Worm (Caenorhabditis elegans) whole organism, L1 larva: ENCODE measurements around the gene snb-1.

Source experiments
- F16B12.6 ChIP-seq: fragments of 150-350 bp; optimal IDR thresholded peaks from 2 replicates; lab custom pipeline; 2014; ENCODE audit warnings: missing biosample characterization, missing genetic modification characterization
- alr-1 ChIP-seq: fragments of 200-800 bp; sonication (Bioruptor generic); optimal IDR thresholded peaks from 2 replicates; lab custom pipeline; 2018; ENCODE audit warnings: borderline replicate concordance, mild to moderate bottlenecking, missing genetic modification characterization, missing compliant biosample characterization
- blmp-1 ChIP-seq: fragments of 150-350 bp; optimal IDR thresholded peaks from 2 replicates; lab custom pipeline; 2014; ENCODE audit warnings: missing biosample characterization, missing genetic modification characterization
- ceh-63 ChIP-seq: fragments of 200-800 bp; sonication (Bioruptor generic); optimal IDR thresholded peaks from 2 replicates; lab custom pipeline; 2018; ENCODE audit warnings: mild to moderate bottlenecking, missing genetic modification characterization, missing compliant biosample characterization
- ceh-82 ChIP-seq, 3 experiments: fragments of 150-350 bp in 1 of 3; sonication (generic microtip) in 2 of 3; optimal IDR thresholded peaks; 2 replicates each; lab custom pipeline; 2014 to 2017; ENCODE audit warnings: missing biosample characterization in 3 of 3, missing genetic modification characterization in 3 of 3
- ces-1 ChIP-seq: fragments of 150-350 bp; optimal IDR thresholded peaks from 2 replicates; lab custom pipeline; 2014; ENCODE audit warnings: missing biosample characterization, missing genetic modification reagents, missing genetic modification characterization
- dpl-1 ChIP-seq, 3 experiments: fragments of 150-350 bp in 2 of 3; sonication (generic microtip) in 1 of 3; optimal IDR thresholded peaks; 2 replicates each; lab custom pipeline; 2014 to 2017; ENCODE audit warnings: missing biosample characterization in 3 of 3, missing genetic modification characterization in 3 of 3, missing genetic modification reagents in 3 of 3
- efl-1 ChIP-seq, 4 experiments: fragments of 150-350 bp; optimal IDR thresholded peaks in 3 of 4; peaks in 1 of 4; 1 replicate in 1 of 4; 2 replicates in 3 of 4; lab custom pipeline; 2014; ENCODE audit warnings: missing biosample characterization in 2 of 4, missing genetic modification characterization in 2 of 4, missing genetic modification reagents in 2 of 4
- elt-2 ChIP-seq: sonication (generic microtip); optimal IDR thresholded peaks from 2 replicates; lab custom pipeline; 2016; ENCODE audit warnings: missing genetic modification characterization, mild to moderate bottlenecking, inconsistent platforms, missing compliant biosample characterization, missing genetic modification reagents
- elt-3 ChIP-seq, 6 experiments: fragments of 150-350 bp in 1 of 6; sonication (generic microtip); optimal IDR thresholded peaks; 2 replicates each; lab custom pipeline; 2017 to 2018; ENCODE audit warnings: missing biosample characterization in 6 of 6, missing genetic modification characterization in 6 of 6, inconsistent platforms in 1 of 6
- fkh-10 ChIP-seq: sonication (generic microtip); optimal IDR thresholded peaks from 2 replicates; lab custom pipeline; 2017; ENCODE audit warnings: missing biosample characterization, missing genetic modification reagents, missing genetic modification characterization
- grh-1 ChIP-seq: fragments of 200-800 bp; sonication (Bioruptor generic); IDR thresholded peaks from 2 replicates; pipeline ENCODE4 v1.3.6; 2022; ENCODE audit warnings: missing genetic modification reagents, missing genetic modification characterization, missing compliant biosample characterization
- irx-1 ChIP-seq: sonication (generic microtip); optimal IDR thresholded peaks from 2 replicates; lab custom pipeline; 2016; ENCODE audit warnings: missing genetic modification characterization, missing compliant biosample characterization
- isw-1 ChIP-seq: fragments of 200-800 bp; sonication (Bioruptor generic); IDR thresholded peaks from 2 replicates; pipeline ENCODE4 v1.3.6; 2022; ENCODE audit warnings: missing genetic modification characterization, missing compliant biosample characterization
- lin-14 ChIP-seq: fragments of 200-800 bp; sonication (Bioruptor generic); optimal IDR thresholded peaks from 2 replicates; lab custom pipeline; 2018; ENCODE audit warnings: mild to moderate bottlenecking, missing genetic modification characterization, moderate library complexity, missing compliant biosample characterization
- nhr-11 ChIP-seq: fragments of 150-350 bp; optimal IDR thresholded peaks from 2 replicates; lab custom pipeline; 2014; ENCODE audit warnings: missing biosample characterization, missing genetic modification characterization
- nhr-20 ChIP-seq: sonication (generic microtip); optimal IDR thresholded peaks from 2 replicates; lab custom pipeline; 2016; ENCODE audit warnings: mild to moderate bottlenecking, missing genetic modification characterization, missing compliant biosample characterization
- nhr-28 ChIP-seq: fragments of 150-350 bp; optimal IDR thresholded peaks from 2 replicates; lab custom pipeline; 2014; ENCODE audit warnings: missing biosample characterization, missing genetic modification characterization
- nhr-84 ChIP-seq: sonication (generic microtip); optimal IDR thresholded peaks from 2 replicates; lab custom pipeline; 2017; ENCODE audit warnings: missing biosample characterization, missing genetic modification characterization
- nhr-85 ChIP-seq: sonication (generic microtip); peaks from one replicate; lab custom pipeline; 2016; ENCODE audit warnings: missing genetic modification characterization, inconsistent platforms, missing compliant biosample characterization
- pag-3 ChIP-seq: sonication (generic microtip); optimal IDR thresholded peaks from 2 replicates; lab custom pipeline; 2017; ENCODE audit warnings: missing genetic modification characterization, mild to moderate bottlenecking, missing compliant biosample characterization, antibody characterized with exemption, borderline replicate concordance; ENCODE audit not compliant: insufficient read depth
- pax-3 ChIP-seq: fragments of 200-800 bp; sonication (Bioruptor generic); optimal IDR thresholded peaks from 2 replicates; lab custom pipeline; 2018; ENCODE audit warnings: mild to moderate bottlenecking, missing genetic modification characterization, moderate library complexity, missing compliant biosample characterization
- pqm-1 ChIP-seq: sonication (generic microtip); optimal IDR thresholded peaks from 3 replicates; lab custom pipeline; 2017; ENCODE audit warnings: missing biosample characterization, missing genetic modification characterization
- rnt-1 ChIP-seq: sonication (generic microtip); optimal IDR thresholded peaks from 2 replicates; lab custom pipeline; 2016; ENCODE audit warnings: mild to moderate bottlenecking, missing genetic modification characterization, moderate library complexity, missing compliant biosample characterization
- sptf-1 ChIP-seq: fragments of 150-350 bp; optimal IDR thresholded peaks from 2 replicates; lab custom pipeline; 2014; ENCODE audit warnings: missing biosample characterization, missing genetic modification characterization
- tbx-2 ChIP-seq: sonication (generic microtip); optimal IDR thresholded peaks from 2 replicates; lab custom pipeline; 2016; ENCODE audit warnings: missing genetic modification characterization, missing compliant biosample characterization
- unc-30 ChIP-seq: sonication (generic microtip); optimal IDR thresholded peaks from 2 replicates; lab custom pipeline; 2017; ENCODE audit warnings: missing biosample characterization, missing genetic modification characterization
- unc-62 ChIP-seq: fragments of 150-350 bp; optimal IDR thresholded peaks from 2 replicates; lab custom pipeline; 2014; ENCODE audit warnings: missing biosample characterization, missing genetic modification reagents, missing genetic modification characterization
- unc-98 ChIP-seq: fragments of 200-800 bp; sonication (Bioruptor generic); IDR thresholded peaks from 2 replicates; pipeline ENCODE4 v1.3.6; 2022; ENCODE audit warnings: missing genetic modification characterization, missing compliant biosample characterization
- vab-15 ChIP-seq: sonication (generic microtip); optimal IDR thresholded peaks from 2 replicates; lab custom pipeline; 2017; ENCODE audit warnings: missing genotype, mild to moderate bottlenecking, missing genetic modification characterization, missing compliant biosample characterization
- zag-1 ChIP-seq: fragments of 150-350 bp; optimal IDR thresholded peaks from 2 replicates; lab custom pipeline; 2014; ENCODE audit warnings: missing biosample characterization, missing genetic modification characterization
- ztf-4 ChIP-seq: fragments of 150-350 bp; optimal IDR thresholded peaks from 2 replicates; lab custom pipeline; 2014; ENCODE audit warnings: missing biosample characterization, missing genetic modification characterization

The snb-1 gene

DNA sequence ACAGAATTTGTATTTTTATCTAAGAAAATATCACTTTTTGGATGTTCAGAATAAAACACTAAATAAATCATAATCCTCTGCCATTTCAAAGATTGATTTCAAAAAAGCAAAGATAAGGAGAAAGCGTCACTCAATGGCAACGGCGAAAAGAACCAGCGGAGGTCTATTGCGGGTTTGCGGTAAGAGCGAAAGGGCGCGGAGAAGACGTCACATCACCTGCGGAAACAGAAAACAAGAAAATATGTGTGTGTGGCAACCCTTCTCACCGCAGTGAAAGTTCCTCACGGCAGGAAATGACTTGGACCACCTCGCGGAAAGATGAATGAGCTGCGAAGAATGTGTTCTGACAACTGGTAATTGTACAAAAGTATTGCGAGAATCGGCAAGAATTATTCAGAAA is 43.5 kb upstream of the snb-1 start:
- TF ChIP-seq tbx-2 (tag; lab: Kevin White, UChicago) (no peak), blmp-1 (tag; lab: Kevin White, UChicago) (peak; percentile 91)

DNA sequence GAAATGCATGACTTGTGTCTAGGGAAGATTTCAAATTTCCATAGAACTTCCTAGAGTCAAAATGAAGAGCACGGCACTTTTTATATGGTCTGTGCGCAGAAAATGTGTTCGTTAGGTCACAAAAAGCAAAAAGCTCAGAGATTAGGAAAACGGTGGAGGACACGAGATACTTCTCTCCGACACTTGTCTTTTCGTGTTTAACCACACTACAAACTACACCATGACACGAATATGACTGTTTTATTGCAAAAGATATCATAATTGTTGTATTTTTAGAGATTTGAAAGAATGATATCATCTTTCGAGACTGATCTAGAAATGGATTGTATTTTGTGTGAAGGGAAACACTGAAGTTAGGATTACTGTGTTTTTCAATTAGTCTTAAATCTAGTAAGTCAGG is 42.7 kb upstream of the snb-1 start:
- TF ChIP-seq nhr-85, result peak; percentile 25
- TF ChIP-seq nhr-84, result no peak
- peak; percentile 18 for TF ChIP-seq nhr-20 (tag; lab: Kevin White, UChicago)

DNA sequence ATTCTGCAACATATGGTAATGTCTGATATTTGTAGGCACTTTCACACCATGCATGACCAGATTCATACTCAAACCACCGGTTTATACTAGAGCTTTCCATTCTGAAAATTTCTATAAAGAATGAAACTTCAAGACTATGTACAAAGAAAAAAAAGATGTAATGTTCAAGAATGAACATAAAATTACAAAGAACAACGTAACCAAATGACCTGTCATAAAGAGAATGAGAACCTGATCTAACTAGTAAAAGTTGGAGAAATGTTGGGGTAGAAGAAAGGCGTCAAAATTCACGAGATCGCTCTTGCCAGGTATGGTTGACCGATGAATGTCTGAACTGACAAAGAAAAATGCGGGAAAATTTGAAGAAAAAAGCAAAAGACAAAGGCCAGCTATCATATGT is 41.3 kb upstream of the snb-1 start, which contains the start of gene W02F12.2:
Gene W02F12.2, minus strand, starts transcription at position 101 of the 400 bp plus-strand sequence.
- TF ChIP-seq nhr-28 (tag; lab: Kevin White, UChicago) (no peak), blmp-1 (tag; lab: Kevin White, UChicago) (peak; percentile 18)

DNA sequence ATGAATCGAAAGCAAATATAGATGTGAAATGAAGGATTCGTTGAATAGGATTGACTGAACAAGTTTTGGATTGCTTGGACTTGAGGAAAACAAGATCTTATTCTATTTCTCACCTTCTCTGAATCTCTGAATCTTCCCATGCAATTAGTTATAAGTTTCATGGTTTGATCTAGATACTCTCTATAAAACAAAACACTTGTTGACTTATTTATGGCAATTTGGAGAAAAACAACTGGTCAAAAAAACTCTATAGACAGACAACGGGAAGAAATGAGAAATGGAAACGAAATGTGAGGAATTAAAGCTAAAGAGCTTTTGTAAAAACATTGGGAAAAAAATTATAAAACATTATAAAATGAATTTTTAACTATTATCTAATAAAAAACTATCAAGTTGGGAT is 38.4 kb upstream of the snb-1 start, which contains the start of gene W02F12.8:
Gene W02F12.8, minus strand, starts transcription at position 101 of the 400 bp plus-strand sequence.
- TF ChIP-seq irx-1 (tag; lab: Kevin White, UChicago), result no peak
- TF ChIP-seq blmp-1 (tag; lab: Kevin White, UChicago), result peak; percentile 8

DNA sequence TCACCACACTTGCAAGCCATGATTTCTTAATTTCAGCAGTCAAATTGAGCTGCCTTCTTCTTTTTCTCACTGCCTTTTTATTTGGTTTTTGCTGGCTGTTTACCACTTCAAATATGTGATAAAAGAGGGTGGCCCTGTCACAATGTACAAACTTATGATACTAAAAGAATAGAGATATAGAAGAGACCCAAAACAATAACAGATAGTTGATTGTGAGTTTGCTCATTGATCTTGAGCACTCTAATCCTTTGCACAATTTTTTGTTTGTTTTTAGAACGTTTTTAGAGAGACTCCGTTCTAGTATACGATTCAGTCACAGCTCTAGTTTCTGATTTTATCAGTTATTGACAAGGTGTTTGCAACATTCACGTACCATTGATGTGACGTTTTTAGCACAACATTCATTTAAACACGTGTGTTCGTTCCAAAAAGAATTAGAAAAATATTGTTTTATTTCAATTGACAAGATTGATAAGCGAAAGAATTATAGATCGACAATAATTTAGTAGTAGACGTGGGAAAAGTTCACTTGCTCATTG is 35.6 kb upstream of the snb-1 start, which contains the start of gene mtl-1:
Gene mtl-1, minus strand, starts transcription at position 51 of the 539 bp plus-strand sequence.
- TF ChIP-seq pqm-1 (no peak), elt-2 (tag; lab: Kevin White, UChicago) (peak; percentile 53), unc-30 (tag; lab: Kevin White, UChicago) (no peak), efl-1 (optimal IDR thresholded peaks at IDR 0.05; lab: Kevin White, UChicago) (no peak), efl-1 (GFP tag; optimal IDR thresholded peaks at IDR 0.05 in 1 of 2; lab: Kevin White, UChicago) (peak in 1 of 2 experiments; percentile 39)
- TF ChIP-seq, all 84 proteins: peak for 2

DNA sequence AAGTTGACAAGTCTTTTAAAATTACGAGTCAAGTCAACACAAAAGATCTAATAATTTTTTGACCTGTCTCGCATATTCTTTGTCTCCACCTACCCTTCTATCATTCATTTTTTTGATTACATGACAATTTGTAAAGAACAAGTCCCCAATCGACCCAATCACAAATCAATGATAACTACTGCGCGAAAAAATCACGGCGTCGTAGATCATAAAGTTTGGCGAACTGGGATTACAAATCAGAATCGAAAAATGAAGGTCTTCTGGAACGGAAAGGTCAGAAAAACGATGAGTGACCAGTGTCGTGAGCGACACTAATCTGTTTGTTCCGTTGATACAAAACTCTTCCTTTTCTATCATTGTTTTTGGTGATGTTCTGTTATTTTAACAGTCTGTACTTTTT is 33.8 kb upstream of the snb-1 start:
- TF ChIP-seq ceh-82 (tag; optimal IDR thresholded peaks at IDR 0.05; lab: Kevin White, UChicago) (no peak), blmp-1 (tag; lab: Kevin White, UChicago) (peak; percentile 22), elt-3 (tag; optimal IDR thresholded peaks at IDR 0.05; lab: Kevin White, UChicago) (peak in 1 of 6 experiments; percentile 7)

DNA sequence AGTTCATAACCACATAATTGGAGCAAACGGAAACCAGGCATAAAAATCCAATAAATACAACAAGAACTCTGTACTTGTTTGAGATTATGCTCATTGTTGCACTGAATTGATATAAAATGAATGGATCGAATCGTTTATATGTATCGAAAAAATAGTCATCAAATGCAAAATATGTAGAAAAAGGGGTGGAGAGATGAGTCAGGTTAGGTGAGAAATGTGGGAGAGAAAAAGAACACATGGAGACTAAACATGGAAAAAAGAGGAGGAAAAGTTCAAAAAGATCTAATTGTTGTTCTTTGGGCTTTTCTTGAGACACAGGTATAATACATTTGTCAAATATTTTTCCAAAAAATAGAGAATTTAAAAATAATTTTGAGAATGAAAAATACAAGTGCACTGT is 32.1 kb upstream of the snb-1 start, which contains the start of gene K11G9.5:
Gene K11G9.5, minus strand, starts transcription at position 101 of the 400 bp plus-strand sequence.
- TF ChIP-seq fkh-10 (GFP tag; lab: Kevin White, UChicago), result no peak
- no peak for TF ChIP-seq dpl-1 (GFP tag; optimal IDR thresholded peaks at IDR 0.05; lab: Kevin White, UChicago)
- TF ChIP-seq lin-14 (GFP tag; lab: Kevin White, UChicago), result no peak
- TF ChIP-seq efl-1 (optimal IDR thresholded peaks at IDR 0.05; lab: Kevin White, UChicago), result no peak
- TF ChIP-seq efl-1 (GFP tag; optimal IDR thresholded peaks at IDR 0.05 in 1 of 2; lab: Kevin White, UChicago), result peak in 1 of 2 experiments; percentile 52
- TF ChIP-seq blmp-1 (tag; lab: Kevin White, UChicago), result no peak
- TF ChIP-seq, all 84 proteins: peak for 1

DNA sequence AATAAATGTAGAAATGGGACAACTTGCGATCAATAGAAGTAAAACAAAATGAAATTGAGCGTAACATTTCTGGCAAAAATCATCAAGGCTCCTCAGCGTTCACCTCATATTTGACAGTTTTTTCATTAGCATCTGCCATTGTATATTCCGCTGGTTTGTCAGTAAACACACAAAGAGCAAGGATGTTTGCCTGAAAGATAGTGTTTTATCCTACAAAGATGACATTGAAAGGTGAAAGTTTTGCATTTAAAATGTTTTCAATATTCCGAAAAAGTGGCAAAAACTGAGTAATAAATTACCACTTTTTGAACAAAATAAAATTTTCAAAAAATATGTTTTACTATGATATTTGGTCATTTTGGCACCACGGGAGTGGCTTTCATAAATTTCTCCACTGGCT is 29.7 kb upstream of the snb-1 start:
- TF ChIP-seq rnt-1 (tag; lab: Kevin White, UChicago) (no peak), ces-1 (no peak), nhr-85 (no peak), efl-1 (optimal IDR thresholded peaks at IDR 0.05; lab: Kevin White, UChicago) (no peak), efl-1 (GFP tag; optimal IDR thresholded peaks at IDR 0.05 in 1 of 2; lab: Kevin White, UChicago) (no peak), nhr-11 (no peak), isw-1 (no peak), F16B12.6 (tag; lab: Kevin White, UChicago) (no peak), pag-3 (tag; lab: Kevin White, UChicago) (no peak), ceh-63 (GFP tag; lab: Kevin White, UChicago) (no peak), dpl-1 (GFP tag; optimal IDR thresholded peaks at IDR 0.05; lab: Kevin White, UChicago) (no peak), sptf-1 (tag; lab: Kevin White, UChicago) (no peak), zag-1 (tag; lab: Kevin White, UChicago) (no peak), grh-1 (GFP tag; lab: Robert Waterston, UW) (no peak), unc-62 (GFP tag; lab: Kevin White, UChicago) (no peak), pax-3 (tag; lab: Kevin White, UChicago) (no peak), vab-15 (no peak), ztf-4 (no peak), unc-98 (GFP tag; lab: Robert Waterston, UW) (no peak), pqm-1 (no peak), alr-1 (tag; lab: Kevin White, UChicago) (no peak)
- TF ChIP-seq, all 84 proteins: peak for 0
